Fruit fly (Drosophila melanogaster) whole organism, wandering third instar larva: ENCODE results near the gene CG42300.
A peak's percentile ranks its signal among the peaks of the same experiment; 100 is the strongest.

Experiments
- CrebA ChIP-seq: fragments of 200-800 bp; sonication (Bioruptor generic); optimal IDR thresholded peaks from 2 replicates; lab custom pipeline; 2016; ENCODE audit warnings: missing biosample characterization, mild to moderate bottlenecking, missing genetic modification characterization, borderline replicate concordance
- Dif ChIP-seq: fragments of 200-275, 200-300 bp; sonication (Bioruptor generic); optimal IDR thresholded peaks from 2 replicates; lab custom pipeline; 2018; ENCODE audit warnings: missing biosample characterization, missing genetic modification characterization; ENCODE audit not compliant: partially characterized antibody
- Mio ChIP-seq: sonication (Bioruptor generic); optimal IDR thresholded peaks from 2 replicates; lab custom pipeline; 2016; ENCODE audit warnings: missing biosample characterization, missing genetic modification characterization
- OdsH ChIP-seq: fragments of 200-800 bp; sonication (Bioruptor generic); optimal IDR thresholded peaks from 2 replicates; lab custom pipeline; 2016; ENCODE audit warnings: missing biosample characterization, mild to moderate bottlenecking, missing genetic modification characterization
- br ChIP-seq: fragments of 200-800 bp; sonication (Bioruptor generic); optimal IDR thresholded peaks from 2 replicates; lab custom pipeline; 2016; ENCODE audit warnings: missing biosample characterization, missing genetic modification characterization
- dl ChIP-seq, 2 experiments: fragments of 175-275, 200-275 bp in 1 of 2; fragments of 200-275 bp in 1 of 2; sonication (Bioruptor generic); optimal IDR thresholded peaks; lab custom pipeline; 2018; ENCODE audit warnings: mild to moderate bottlenecking in 2 of 2, missing biosample characterization in 2 of 2, missing genetic modification characterization in 2 of 2, moderate library complexity in 2 of 2; ENCODE audit not compliant: partially characterized antibody in 2 of 2, insufficient read depth in 1 of 2
- jim ChIP-seq: fragments of 175-275, 200-325 bp; sonication (Bioruptor generic); optimal IDR thresholded peaks from 2 replicates; lab custom pipeline; 2016; ENCODE audit warnings: missing biosample characterization, mild to moderate bottlenecking, missing genetic modification characterization
- lola ChIP-seq: fragments of >200 bp; optimal IDR thresholded peaks from 2 replicates; lab custom pipeline; 2017; ENCODE audit warnings: missing biosample characterization, missing genetic modification characterization
- psq ChIP-seq: fragments of 200-800 bp; sonication (Bioruptor generic); optimal IDR thresholded peaks from 3 replicates; lab custom pipeline; 2017; ENCODE audit warnings: missing biosample characterization, mild to moderate bottlenecking, missing genetic modification characterization, moderate library complexity

dm6 chrX:15568353-15568982 lies 12.6 kb upstream of the CG42300 start:
- peak; percentile 31 for TF ChIP-seq psq (GFP tag; lab: Kevin White, UChicago)
- TF ChIP-seq jim, result no peak
- no peak for TF ChIP-seq Mio
- no peak for TF ChIP-seq br (GFP tag; lab: Kevin White, UChicago)
- TF ChIP-seq dl (GFP tag; optimal IDR thresholded peaks at IDR 0.05; lab: Kevin White, UChicago; ENCODE audit: insufficient read depth in 1 of 2, partially characterized antibody in 2 of 2), result no peak
- no peak for TF ChIP-seq lola (GFP tag; lab: Kevin White, UChicago)
- TF ChIP-seq CrebA (GFP tag; lab: Kevin White, UChicago), result no peak
- no peak for TF ChIP-seq OdsH (GFP tag; lab: Kevin White, UChicago)
- TF ChIP-seq Dif (GFP tag; lab: Kevin White, UChicago), result no peak
